Worm (Caenorhabditis elegans): ENCODE data around the gene nsun-5.

ce11 chrII:14938319-14938718 lies 31.1 kb upstream of the nsun-5 start:
- TF ChIP-seq cog-1 (tag; optimal IDR thresholded peaks at IDR 0.05) (no peak), med-1 (GFP tag; optimal IDR thresholded peaks at IDR 0.05; ENCODE audit: insufficient read depth) (no peak), ztf-29 (GFP tag; IDR thresholded peaks at IDR 0.05) (no peak), ztf-23 (GFP tag; IDR thresholded peaks at IDR 0.05) (no peak), tab-1 (GFP tag; IDR thresholded peaks at IDR 0.05) (no peak), klf-2 (GFP tag; conservative IDR thresholded peaks at IDR 0.05) (no peak), flt-1 (GFP tag; IDR thresholded peaks at IDR 0.05) (no peak), T22C8.4 (GFP tag; IDR thresholded peaks at IDR 0.05) (no peak)

All from whole organism, midembryonic.